Worm (Caenorhabditis elegans) whole organism, mixed stage, embryonic: ENCODE data around the gene C18A11.3.

Experiments
- blmp-1 ChIP-seq: fragments of 150-350 bp; optimal IDR thresholded peaks from 2 replicates; lab custom pipeline; 2014; ENCODE audit warnings: missing biosample characterization, missing genetic modification characterization
- elt-1 ChIP-seq: sonication (generic microtip); optimal IDR thresholded peaks from 2 replicates; lab custom pipeline; 2017; ENCODE audit warnings: missing genetic modification characterization, mild to moderate bottlenecking, missing compliant biosample characterization, antibody characterized with exemption, moderate library complexity, borderline replicate concordance; ENCODE audit not compliant: insufficient read depth
- flh-1 ChIP-seq: fragments of 200-800 bp; sonication (Bioruptor generic); optimal IDR thresholded peaks from 2 replicates; lab custom pipeline; 2018; ENCODE audit warnings: mild to moderate bottlenecking, missing genetic modification characterization, moderate library complexity, missing compliant biosample characterization
- sptf-1 ChIP-seq: sonication (generic microtip); optimal IDR thresholded peaks from 2 replicates; lab custom pipeline; 2017; ENCODE audit warnings: mild to moderate bottlenecking, missing genetic modification characterization, moderate library complexity, missing compliant biosample characterization
- unc-39 ChIP-seq: fragments of 150-350 bp; optimal IDR thresholded peaks from 2 replicates; lab custom pipeline; 2014; ENCODE audit warnings: missing biosample characterization, missing genetic modification characterization
- ztf-11 ChIP-seq: fragments of 150-350 bp; optimal IDR thresholded peaks from 2 replicates; lab custom pipeline; 2014; ENCODE audit warnings: missing biosample characterization, missing genetic modification characterization

- TF ChIP-seq sptf-1 (tag; lab: Kevin White, UChicago) (peak; percentile 40), flh-1 (GFP tag; lab: Kevin White, UChicago) (no peak), ztf-11 (tag; lab: Kevin White, UChicago) (no peak), elt-1 (tag; lab: Kevin White, UChicago) (no peak), unc-39 (no peak), blmp-1 (tag; lab: Kevin White, UChicago) (no peak)
Observed at ce11 chrX:8017305-8017704, 43.6 kb upstream of the C18A11.3 start.
